Worm (Caenorhabditis elegans): Measurements from ENCODE around the gene C37H5.13.

Gene C37H5.13

DNA sequence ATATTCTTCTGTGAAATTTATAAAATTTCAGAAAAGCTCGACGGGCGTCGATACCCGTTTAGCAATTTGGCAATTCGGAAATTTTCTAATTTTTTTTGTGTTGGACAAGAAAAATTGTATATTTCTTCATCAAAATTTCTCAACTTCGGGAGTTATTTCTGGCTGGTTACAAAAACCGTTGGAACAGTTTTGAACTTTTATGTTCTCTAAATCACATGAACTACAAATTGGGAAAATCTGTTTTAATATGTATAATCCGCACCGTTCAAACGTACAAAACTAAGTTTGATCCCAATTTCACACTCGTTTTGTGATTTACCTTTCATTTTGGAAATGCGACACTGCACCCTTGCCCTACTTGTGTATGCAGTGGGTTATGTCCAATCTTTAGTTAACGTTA lies 22.6 kb upstream of the C37H5.13 start, which contains the start of gene T19H12.3 (continued):
- TF ChIP-seq ceh-40 (GFP tag; IDR thresholded peaks at IDR 0.05) = no peak

ce11 chrV:4884490-4884889 lies 21.7 kb upstream of the C37H5.13 start, which contains the start of gene T19H12.12:
Gene T19H12.12, plus strand, starts transcription at chrV:4884790.
- TF ChIP-seq ccch-3 (GFP tag; optimal IDR thresholded peaks at IDR 0.05) = no peak
- no peak for TF ChIP-seq nhr-90 (tag; optimal IDR thresholded peaks at IDR 0.05)
- TF ChIP-seq lsl-1 (GFP tag; optimal IDR thresholded peaks at IDR 0.05) = no peak
- TF ChIP-seq hlh-26 (GFP tag; conservative IDR thresholded peaks at IDR 0.05) = no peak
- TF ChIP-seq attf-5 (GFP tag; optimal IDR thresholded peaks at IDR 0.05) = no peak
- TF ChIP-seq B0261.1 (tag; optimal IDR thresholded peaks at IDR 0.05) = no peak
- TF ChIP-seq him-1 (tag; optimal IDR thresholded peaks at IDR 0.05) = no peak
- TF ChIP-seq ets-4 (GFP tag; optimal IDR thresholded peaks at IDR 0.05) = no peak
- no peak for TF ChIP-seq rpc-1 (optimal IDR thresholded peaks at IDR 0.05)
- no peak for TF ChIP-seq rpc-1 (tag; optimal IDR thresholded peaks at IDR 0.05)
- no peak for TF ChIP-seq Y95B8A.8 (GFP tag; IDR thresholded peaks at IDR 0.05)
- no peak for TF ChIP-seq attf-3 (GFP tag; conservative IDR thresholded peaks at IDR 0.05)
- no peak for TF ChIP-seq lin-54 (GFP tag; optimal IDR thresholded peaks at IDR 0.05)
- TF ChIP-seq Y53F4B.3 (GFP tag; IDR thresholded peaks at IDR 0.05) = no peak
- no peak for TF ChIP-seq ceh-91 (GFP tag; IDR thresholded peaks at IDR 0.05)
- no peak for TF ChIP-seq rec-8 (tag; optimal IDR thresholded peaks at IDR 0.05)
- no peak for TF ChIP-seq F52B5.7 (tag; optimal IDR thresholded peaks at IDR 0.05)
- TF ChIP-seq nfyb-1 (GFP tag; IDR thresholded peaks at IDR 0.05) = no peak

DNA sequence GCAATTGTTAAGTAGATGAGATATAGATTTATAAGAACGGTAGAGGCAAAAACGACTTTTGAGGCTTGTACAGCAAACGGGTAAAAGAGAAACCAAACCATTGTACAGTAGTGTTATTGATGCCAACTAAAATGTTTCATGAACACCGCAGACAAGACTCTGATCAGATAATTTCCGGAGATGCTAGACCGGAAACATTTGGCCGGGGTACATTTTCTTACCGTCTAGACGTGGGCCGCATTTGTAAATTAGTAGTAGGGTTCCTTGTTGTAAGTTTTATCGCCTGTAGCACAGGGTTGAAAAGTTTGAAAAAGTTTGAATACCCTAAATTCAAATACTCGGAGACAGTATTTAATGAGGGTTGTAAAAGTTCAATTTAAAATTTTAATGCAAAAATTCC lies 18.6 kb upstream of the C37H5.13 start, which contains the start of gene str-32:
Gene str-32 (minus strand): TSS at position 101 of the 400 bp plus-strand sequence.
- TF ChIP-seq die-1 (tag; optimal IDR thresholded peaks at IDR 0.05) (no peak), lag-1 (GFP tag; IDR thresholded peaks at IDR 0.05) (no peak), rpc-1 (optimal IDR thresholded peaks at IDR 0.05) (no peak), rpc-1 (tag; optimal IDR thresholded peaks at IDR 0.05) (no peak), nhr-90 (tag; optimal IDR thresholded peaks at IDR 0.05) (no peak), F23B12.7 (tag; optimal IDR thresholded peaks at IDR 0.05; ENCODE audit: insufficient read depth) (no peak), lir-1 (GFP tag; conservative IDR thresholded peaks at IDR 0.05) (no peak), repo-1 (tag; optimal IDR thresholded peaks at IDR 0.05) (no peak), nhr-179 (tag; optimal IDR thresholded peaks at IDR 0.05) (no peak), hlh-26 (GFP tag; conservative IDR thresholded peaks at IDR 0.05) (no peak), hsf-1 (GFP tag; IDR thresholded peaks at IDR 0.05) (no peak), ceh-58 (GFP tag; IDR thresholded peaks at IDR 0.05) (no peak), egl-18 (GFP tag; IDR thresholded peaks at IDR 0.05) (no peak), dox-1 (GFP tag; IDR thresholded peaks at IDR 0.05) (no peak), pha-4 (tag; optimal IDR thresholded peaks at IDR 0.05) (no peak)

- no peak for TF ChIP-seq gei-17 (GFP tag; optimal IDR thresholded peaks at IDR 0.05)
- TF ChIP-seq nfyb-1 (GFP tag; IDR thresholded peaks at IDR 0.05) = no peak
Observed at ce11 chrV:4879251-4879650, 16.5 kb upstream of the C37H5.13 start, which contains the start of gene T19H12.15. Gene T19H12.15, minus strand, starts transcription at chrV:4879351.

ce11 chrV:4877587-4877986 lies 14.8 kb upstream of the C37H5.13 start, which contains the start of gene T19H12.6:
Gene T19H12.6, minus strand, starts transcription at chrV:4877687.
- TF ChIP-seq mcd-1 (GFP tag; IDR thresholded peaks at IDR 0.05) (no peak), unc-130 (GFP tag; optimal IDR thresholded peaks at IDR 0.05) (no peak), rec-8 (tag; optimal IDR thresholded peaks at IDR 0.05) (no peak), ceh-58 (GFP tag; IDR thresholded peaks at IDR 0.05) (no peak), aptf-2 (GFP tag; conservative IDR thresholded peaks at IDR 0.05) (no peak), egl-18 (GFP tag; IDR thresholded peaks at IDR 0.05) (no peak), snpc-3.4 (tag; optimal IDR thresholded peaks at IDR 0.05) (no peak), B0035.1 (tag; optimal IDR thresholded peaks at IDR 0.05) (no peak), Y67H2A.10 (GFP tag; conservative IDR thresholded peaks at IDR 0.05) (no peak), sea-2 (GFP tag; IDR thresholded peaks at IDR 0.05) (no peak), bed-1 (GFP tag; IDR thresholded peaks at IDR 0.05) (no peak), hsf-1 (GFP tag; IDR thresholded peaks at IDR 0.05) (no peak), F55B11.4 (tag; optimal IDR thresholded peaks at IDR 0.05; ENCODE audit: borderline replicate concordance, insufficient read depth) (no peak), attf-5 (GFP tag; optimal IDR thresholded peaks at IDR 0.05) (no peak), gei-17 (GFP tag; optimal IDR thresholded peaks at IDR 0.05) (no peak)

Data from whole organism, young adult.